Fruit fly (Drosophila melanogaster) whole organism, embryonic: ENCODE measurements around the gene CG1986.

ENCODE experiments used
- Aef1 ChIP-seq: fragments of 200-800 bp; sonication (Bioruptor generic); IDR thresholded peaks from 3 replicates; pipeline ENCODE4 v1.3.6; 2022; ENCODE audit warnings: missing biosample characterization, missing genetic modification characterization
- BEAF-32 ChIP-seq: fragments of 200-800 bp; sonication (Bioruptor generic); optimal IDR thresholded peaks from 3 replicates; lab custom pipeline; 2017; ENCODE audit warnings: missing biosample characterization, missing genetic modification characterization, mild to moderate bottlenecking, moderate library complexity, missing genetic modification reagents
- Bgb ChIP-seq: fragments of 200-800 bp; sonication (Bioruptor generic); IDR thresholded peaks from 2 replicates; pipeline ENCODE4 v1.3.6; 2022; ENCODE audit warnings: missing biosample characterization, missing genetic modification characterization; ENCODE audit not compliant: partially characterized antibody
- C15 ChIP-seq: fragments of 200-800 bp; sonication (Bioruptor generic); IDR thresholded peaks from 3 replicates; pipeline ENCODE4 v1.3.6; 2022; ENCODE audit warnings: missing biosample characterization, missing genetic modification characterization
- CG10565 ChIP-seq: fragments of 200-800 bp; sonication (Bioruptor generic); optimal IDR thresholded peaks from 3 replicates; lab custom pipeline; 2016; ENCODE audit warnings: missing biosample characterization, mild to moderate bottlenecking, missing genetic modification characterization
- CG11696 ChIP-seq: fragments of 200-800 bp; sonication (Bioruptor generic); IDR thresholded peaks from 2 replicates; pipeline ENCODE4 v1.3.6; 2022; ENCODE audit warnings: missing biosample characterization, missing genetic modification characterization
- CG11723 ChIP-seq: fragments of 200-800 bp; sonication (Bioruptor generic); optimal IDR thresholded peaks from 2 replicates; lab custom pipeline; 2017; ENCODE audit warnings: missing biosample characterization, mild to moderate bottlenecking, missing genetic modification characterization
- CG12769 ChIP-seq: fragments of 200-800 bp; sonication (Bioruptor generic); optimal IDR thresholded peaks from 2 replicates; lab custom pipeline; 2019; ENCODE audit warnings: missing biosample characterization, mild to moderate bottlenecking, missing genetic modification characterization, moderate library complexity
- CG13894 ChIP-seq: fragments of 200-800 bp; sonication (Bioruptor generic); optimal IDR thresholded peaks from 3 replicates; lab custom pipeline; 2018; ENCODE audit warnings: missing biosample characterization, mild to moderate bottlenecking, missing genetic modification characterization, moderate library complexity
- CG15073 ChIP-seq: fragments of 200-800 bp; sonication (Bioruptor generic); optimal IDR thresholded peaks from 2 replicates; lab custom pipeline; 2016; ENCODE audit warnings: missing biosample characterization, missing genetic modification characterization
- CG17186 ChIP-seq: fragments of 200-800 bp; sonication (Bioruptor generic); optimal IDR thresholded peaks from 3 replicates; lab custom pipeline; 2017; ENCODE audit warnings: missing biosample characterization, missing genetic modification reagents, missing genetic modification characterization
- CG2712 ChIP-seq: fragments of 200-800 bp; optimal IDR thresholded peaks from 3 replicates; lab custom pipeline; 2019; ENCODE audit warnings: missing biosample characterization, mild to moderate bottlenecking, missing genetic modification characterization, moderate library complexity
- CG32767 ChIP-seq: fragments of 200-800 bp; sonication (Bioruptor generic); IDR thresholded peaks from 2 replicates; pipeline ENCODE4 v1.3.6; 2022; ENCODE audit warnings: missing biosample characterization, missing genetic modification characterization
- CG3281 ChIP-seq: fragments of 200-800 bp; sonication (Bioruptor generic); optimal IDR thresholded peaks from 3 replicates; lab custom pipeline; 2017; ENCODE audit warnings: missing biosample characterization, mild to moderate bottlenecking, missing genetic modification characterization
- CG33557 ChIP-seq: fragments of 200-800 bp; sonication (Bioruptor generic); optimal IDR thresholded peaks from 2 replicates; lab custom pipeline; 2019; ENCODE audit warnings: missing biosample characterization, mild to moderate bottlenecking, missing genetic modification characterization, moderate library complexity
- CG4360 ChIP-seq: fragments of 200-800 bp; sonication (Bioruptor generic); IDR thresholded peaks from 2 replicates; pipeline ENCODE4 v1.3.6; 2022; ENCODE audit warnings: missing biosample characterization, missing genetic modification characterization
- CG4617 ChIP-seq: fragments of 200-800 bp; sonication (Bioruptor generic); optimal IDR thresholded peaks from 3 replicates; lab custom pipeline; 2016; ENCODE audit warnings: missing biosample characterization, missing genetic modification characterization, borderline replicate concordance
- CG4730 ChIP-seq: fragments of 200-800 bp; sonication (Bioruptor generic); IDR thresholded peaks from 2 replicates; pipeline ENCODE4 v1.3.6; 2022; ENCODE audit warnings: missing biosample characterization, missing genetic modification characterization
- CG6654 ChIP-seq: fragments of 200-800 bp; sonication (Bioruptor generic); optimal IDR thresholded peaks from 2 replicates; lab custom pipeline; 2017; ENCODE audit warnings: missing biosample characterization, mild to moderate bottlenecking, missing genetic modification characterization
- CG6813 ChIP-seq: fragments of 200-800 bp; sonication (Bioruptor generic); optimal IDR thresholded peaks from 2 replicates; lab custom pipeline; 2017; ENCODE audit warnings: missing biosample characterization, missing genetic modification characterization, mild to moderate bottlenecking, moderate library complexity, missing genetic modification reagents
- CG8290 ChIP-seq, 3 experiments: fragments of 200-800 bp; sonication (Bioruptor generic); optimal IDR thresholded peaks; 2 replicates each; lab custom pipeline; 2016 to 2019; ENCODE audit warnings: missing biosample characterization in 3 of 3, missing genetic modification characterization in 3 of 3, mild to moderate bottlenecking in 2 of 3, moderate library complexity in 1 of 3
- CG8765 ChIP-seq: fragments of 200-800 bp; sonication (Bioruptor generic); IDR thresholded peaks from 2 replicates; pipeline ENCODE4 v1.3.6; 2022; ENCODE audit warnings: missing biosample characterization, missing genetic modification characterization
- CG9932 ChIP-seq: fragments of 200-800 bp; sonication (Bioruptor generic); IDR thresholded peaks from 2 replicates; pipeline ENCODE4 v1.3.6; 2022; ENCODE audit warnings: missing biosample characterization, missing genetic modification characterization
- Deaf1 ChIP-seq: fragments of 200-800 bp; optimal IDR thresholded peaks from 3 replicates; lab custom pipeline; 2019; ENCODE audit warnings: missing biosample characterization, mild to moderate bottlenecking, missing genetic modification characterization, moderate library complexity
- Drgx ChIP-seq: fragments of 200-800 bp; sonication (Bioruptor generic); IDR thresholded peaks from 2 replicates; pipeline ENCODE4 v1.3.6; 2022; ENCODE audit warnings: missing biosample characterization, missing genetic modification characterization
- ERR ChIP-seq: fragments of 200-800 bp; sonication (Bioruptor generic); optimal IDR thresholded peaks from 2 replicates; lab custom pipeline; 2016; ENCODE audit warnings: missing biosample characterization, missing genetic modification characterization
- Hr39 ChIP-seq: fragments of >200 bp; optimal IDR thresholded peaks from 2 replicates; lab custom pipeline; 2017
- Jarid2 ChIP-seq: fragments of 200-800 bp; sonication (Bioruptor generic); optimal IDR thresholded peaks from 3 replicates; lab custom pipeline; 2017; ENCODE audit warnings: mild to moderate bottlenecking, missing biosample characterization, missing genetic modification reagents, missing genetic modification characterization
- Lpt ChIP-seq: fragments of >200 bp; optimal IDR thresholded peaks from 2 replicates; lab custom pipeline; 2018; ENCODE audit warnings: missing biosample characterization, missing genetic modification characterization
- Max ChIP-seq: fragments of 200-800 bp; sonication (Bioruptor generic); optimal IDR thresholded peaks from 2 replicates; lab custom pipeline; 2016; ENCODE audit warnings: missing biosample characterization, mild to moderate bottlenecking, missing genetic modification characterization
- Med ChIP-seq: fragments of 200-800 bp; sonication (Bioruptor generic); peaks from one replicate; lab custom pipeline; 2016; ENCODE audit warnings: missing biosample characterization, missing genetic modification characterization, mild to moderate bottlenecking, inconsistent platforms, moderate library complexity
- Nf-YA ChIP-seq: fragments of 200-800 bp; sonication (Bioruptor generic); IDR thresholded peaks from 2 replicates; pipeline ENCODE4 v1.3.6; 2022; ENCODE audit warnings: missing biosample characterization, missing genetic modification characterization
- Poxn ChIP-seq: fragments of 200-800 bp; sonication (Bioruptor generic); IDR thresholded peaks from 2 replicates; pipeline ENCODE4 v1.3.6; 2022; ENCODE audit warnings: missing biosample characterization, missing genetic modification characterization
- YL-1 ChIP-seq: fragments of 200-800 bp; sonication (Bioruptor generic); optimal IDR thresholded peaks from 3 replicates; lab custom pipeline; 2017; ENCODE audit warnings: missing biosample characterization, mild to moderate bottlenecking, missing genetic modification characterization
- abd-A ChIP-seq: fragments of 200-800 bp; sonication (Bioruptor generic); optimal IDR thresholded peaks from 3 replicates; lab custom pipeline; 2019; ENCODE audit warnings: missing biosample characterization, mild to moderate bottlenecking, missing genetic modification characterization, moderate library complexity
- chinmo ChIP-seq: fragments of 200-800 bp; sonication (Bioruptor generic); IDR thresholded peaks from 4 replicates; pipeline ENCODE4 v1.3.6; 2022; ENCODE audit warnings: missing biosample characterization, missing genetic modification characterization; ENCODE audit not compliant: partially characterized antibody
- dati ChIP-seq: fragments of 200-800 bp; sonication (Bioruptor generic); IDR thresholded peaks from 2 replicates; pipeline ENCODE4 v1.3.6; 2022; ENCODE audit warnings: missing biosample characterization, missing genetic modification characterization
- dmrt99B ChIP-seq: fragments of 200-800 bp; sonication (Bioruptor generic); optimal IDR thresholded peaks from 2 replicates; lab custom pipeline; 2018; ENCODE audit warnings: missing biosample characterization, mild to moderate bottlenecking, missing genetic modification characterization, moderate library complexity
- emc ChIP-seq: fragments of 200-800 bp; sonication (Bioruptor generic); optimal IDR thresholded peaks from 2 replicates; lab custom pipeline; 2016; ENCODE audit warnings: missing biosample characterization, missing genetic modification characterization
- fd102C ChIP-seq: fragments of 200-800 bp; sonication (Bioruptor generic); optimal IDR thresholded peaks from 2 replicates; lab custom pipeline; 2018; ENCODE audit warnings: missing biosample characterization, mild to moderate bottlenecking, missing genetic modification characterization, moderate library complexity
- kni ChIP-seq: fragments of 200-800 bp; sonication (Bioruptor generic); optimal IDR thresholded peaks from 3 replicates; lab custom pipeline; 2017; ENCODE audit warnings: mild to moderate bottlenecking, missing biosample characterization, missing genetic modification reagents, missing genetic modification characterization
- lmd ChIP-seq: fragments of 200-800 bp; sonication (Bioruptor generic); IDR thresholded peaks from 2 replicates; pipeline ENCODE4 v1.3.6; 2022; ENCODE audit warnings: missing biosample characterization, missing genetic modification characterization
- nerfin-1 ChIP-seq: fragments of 200-800 bp; sonication (Bioruptor generic); optimal IDR thresholded peaks from 3 replicates; lab custom pipeline; 2019; ENCODE audit warnings: missing biosample characterization, mild to moderate bottlenecking, missing genetic modification characterization, moderate library complexity
- nom ChIP-seq: fragments of 200-800 bp; sonication (Bioruptor generic); optimal IDR thresholded peaks from 2 replicates; lab custom pipeline; 2017; ENCODE audit warnings: missing biosample characterization, missing genetic modification characterization, mild to moderate bottlenecking, moderate library complexity, missing genetic modification reagents
- pho ChIP-seq: fragments of 200-800 bp; sonication (Bioruptor generic); optimal IDR thresholded peaks from 2 replicates; lab custom pipeline; 2016; ENCODE audit warnings: missing biosample characterization, missing genetic modification characterization
- ranshi ChIP-seq: fragments of 200-800 bp; sonication (Bioruptor generic); IDR thresholded peaks from 2 replicates; pipeline ENCODE4 v1.3.6; 2022; ENCODE audit warnings: missing biosample characterization, missing genetic modification characterization
- sd ChIP-seq: fragments of 200-800 bp; sonication (Bioruptor generic); optimal IDR thresholded peaks from 3 replicates; lab custom pipeline; 2018; ENCODE audit warnings: missing biosample characterization, mild to moderate bottlenecking, missing genetic modification characterization, moderate library complexity
- shn ChIP-seq: fragments of 200-800 bp; sonication (Bioruptor generic); optimal IDR thresholded peaks from 3 replicates; lab custom pipeline; 2016; ENCODE audit warnings: missing biosample characterization, missing genetic modification characterization
- tup ChIP-seq: fragments of 200-800 bp; sonication (Bioruptor generic); optimal IDR thresholded peaks from 2 replicates; lab custom pipeline; 2016; ENCODE audit warnings: missing biosample characterization, mild to moderate bottlenecking, missing genetic modification characterization, moderate library complexity
- vvl ChIP-seq: fragments of 200-800 bp; sonication (Bioruptor generic); IDR thresholded peaks from 2 replicates; pipeline ENCODE4 v1.3.6; 2022; ENCODE audit warnings: missing biosample characterization, missing genetic modification characterization
- yki ChIP-seq: fragments of >200 bp; optimal IDR thresholded peaks from 3 replicates; lab custom pipeline; 2018

The CG1986 gene

dm6 chrX:9885363-9885762 lies 25.6 kb downstream of the CG1986 start (continued):
- TF ChIP-seq CG13894 (peak; percentile 79), abd-A (tag; lab: Kevin White, UChicago) (no peak), yki (lab: Kevin White, UChicago) (no peak), C15 (GFP tag; lab: Robert Waterston, UW) (no peak), Max (GFP tag; lab: Kevin White, UChicago) (no peak), CG10565 (GFP tag; lab: Kevin White, UChicago) (no peak), Aef1 (GFP tag; lab: Robert Waterston, UW) (no peak), Poxn (GFP tag; lab: Robert Waterston, UW) (no peak), CG33557 (GFP tag; lab: Kevin White, UChicago) (no peak), CG17186 (no peak), CG4730 (GFP tag; lab: Robert Waterston, UW) (no peak), Nf-YA (GFP tag; lab: Robert Waterston, UW) (no peak), BEAF-32 (no peak), vvl (GFP tag; lab: Robert Waterston, UW) (peak; percentile 20; the same call in 1 of the 2 replicates), nerfin-1 (tag; lab: Kevin White, UChicago) (no peak), YL-1 (no peak), fd102C (GFP tag; lab: Kevin White, UChicago) (no peak), CG15073 (GFP tag; lab: Kevin White, UChicago) (no peak), CG12769 (tag; lab: Kevin White, UChicago) (peak; percentile 44), shn (GFP tag; lab: Kevin White, UChicago) (no peak), Bgb (GFP tag; lab: Robert Waterston, UW) (no peak), Lpt (no peak), CG4617 (GFP tag; lab: Kevin White, UChicago) (no peak), CG11723 (GFP tag; lab: Kevin White, UChicago) (no peak), Hr39 (no peak), emc (GFP tag; lab: Kevin White, UChicago) (no peak), CG8765 (GFP tag; lab: Robert Waterston, UW) (no peak), CG11696 (GFP tag; lab: Robert Waterston, UW) (no peak), CG3281 (GFP tag; lab: Kevin White, UChicago) (no peak), Med (GFP tag; lab: Kevin White, UChicago) (peak; percentile 66), CG6654 (GFP tag; lab: Kevin White, UChicago) (no peak), sd (tag; lab: Kevin White, UChicago) (peak; percentile 12)
- TF ChIP-seq, all 482 proteins: peak for 15

dm6 chrX:9884221-9884620 lies 26.7 kb downstream of the CG1986 start, which contains the start of gene CG9691:
Gene CG9691 (plus strand): TSS chrX:9884442.
- peak; percentile 28 for TF ChIP-seq CG12769 (tag; lab: Kevin White, UChicago)
- TF ChIP-seq CG4360 (GFP tag; lab: Robert Waterston, UW): no peak
- TF ChIP-seq Med (GFP tag; lab: Kevin White, UChicago): peak; percentile 3
- no peak for TF ChIP-seq pho (GFP tag; lab: Kevin White, UChicago)
- TF ChIP-seq CG6813 (GFP tag; lab: Kevin White, UChicago): no peak
- peak; percentile 3 for TF ChIP-seq dmrt99B (tag; lab: Kevin White, UChicago)
- 0 out of 4 replicates have a peak, but pooled peaks have one; percentile 40 for TF ChIP-seq chinmo
- TF ChIP-seq shn (GFP tag; lab: Kevin White, UChicago): no peak
- peak; percentile 83 for TF ChIP-seq Deaf1
- no peak for TF ChIP-seq kni (GFP tag; lab: Kevin White, UChicago)
- peak; percentile 2 for TF ChIP-seq CG2712 (tag; lab: Kevin White, UChicago)
- no peak for TF ChIP-seq ranshi (GFP tag; lab: Robert Waterston, UW)
- TF ChIP-seq Jarid2 (GFP tag; lab: Kevin White, UChicago): peak; percentile 63
- no peak for TF ChIP-seq CG8290 (GFP tag; optimal IDR thresholded peaks at IDR 0.05; lab: Kevin White, UChicago)
- peak in 1 of 2 experiments; percentile 29 for TF ChIP-seq CG8290 (tag; optimal IDR thresholded peaks at IDR 0.05; lab: Kevin White, UChicago)
- TF ChIP-seq nerfin-1 (tag; lab: Kevin White, UChicago): no peak
- TF ChIP-seq lmd (GFP tag; lab: Robert Waterston, UW): no peak
- TF ChIP-seq CG32767 (GFP tag; lab: Robert Waterston, UW): no peak
- TF ChIP-seq Drgx (GFP tag; lab: Robert Waterston, UW): peak; percentile 40; the same call in 1 of the 2 replicates
- TF ChIP-seq nom (GFP tag; lab: Kevin White, UChicago): peak; percentile 62
- peak; percentile 12; the same call in 1 of the 2 replicates for TF ChIP-seq CG9932
- TF ChIP-seq dati: no peak
- TF ChIP-seq tup (GFP tag; lab: Kevin White, UChicago): no peak
- TF ChIP-seq ERR (GFP tag; lab: Kevin White, UChicago): no peak
